Worm (Caenorhabditis elegans) whole organism, young adult: ENCODE measurements around the gene grl-3.

Experiments
- dpff-1 ChIP-seq: sonication (generic microtip); optimal IDR thresholded peaks from 2 replicates; lab custom pipeline; 2017; ENCODE audit warnings: mild to moderate bottlenecking, missing genetic modification characterization, missing compliant biosample characterization
- dpl-1 ChIP-seq: fragments of 150-350 bp; optimal IDR thresholded peaks from 2 replicates; lab custom pipeline; 2014; ENCODE audit warnings: missing biosample characterization, missing genetic modification reagents, missing genetic modification characterization
- efl-1 ChIP-seq: fragments of 150-350 bp; optimal IDR thresholded peaks from 2 replicates; lab custom pipeline; 2014; ENCODE audit warnings: missing biosample characterization, missing genetic modification reagents, missing genetic modification characterization
- nfya-1 ChIP-seq: sonication (generic microtip); optimal IDR thresholded peaks from 2 replicates; lab custom pipeline; 2017; ENCODE audit warnings: antibody characterized with exemption, missing compliant biosample characterization, missing genetic modification characterization, borderline replicate concordance; ENCODE audit not compliant: insufficient read depth

DNA sequence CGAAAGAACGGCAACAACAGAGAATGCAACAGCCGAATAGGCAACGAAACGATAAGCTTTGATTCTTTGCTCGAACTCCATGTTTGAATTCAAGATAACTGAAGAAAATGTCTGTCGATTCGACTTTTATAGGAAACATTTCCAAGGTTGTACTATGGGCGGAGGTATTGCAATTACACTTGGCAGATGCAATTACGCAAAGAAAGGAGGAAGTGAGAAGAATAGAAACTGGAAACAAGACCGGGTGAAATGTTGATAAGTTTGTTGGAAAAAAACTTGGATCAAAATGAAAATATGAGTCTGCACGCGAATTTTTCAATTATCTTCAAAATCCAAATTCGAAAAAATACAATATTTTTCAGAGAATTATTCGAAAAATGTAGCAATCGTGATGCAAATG is 21.5 kb upstream of the grl-3 start, which contains the start of gene col-155:
- TF ChIP-seq efl-1 (GFP tag; lab: Kevin White, UChicago) (no peak), dpl-1 (no peak), nfya-1 (no peak), dpff-1 (tag; lab: Kevin White, UChicago) (no peak)
